Worm (Caenorhabditis elegans): Measurements from ENCODE around the gene aqp-1.

- TF ChIP-seq nhr-11 (tag; optimal IDR thresholded peaks at IDR 0.05) (no peak), pqm-1 (tag; optimal IDR thresholded peaks at IDR 0.05) (peak; percentile 8), skn-1 (tag; optimal IDR thresholded peaks at IDR 0.05) (no peak), nhr-25 (tag; optimal IDR thresholded peaks at IDR 0.05) (no peak), ceh-9 (tag; optimal IDR thresholded peaks at IDR 0.05) (no peak), nhr-12 (tag; optimal IDR thresholded peaks at IDR 0.05) (no peak), lin-39 (tag; optimal IDR thresholded peaks at IDR 0.05) (no peak), elt-1 (tag; optimal IDR thresholded peaks at IDR 0.05) (no peak), lin-15B (tag; optimal IDR thresholded peaks at IDR 0.05) (no peak), unc-39 (tag; optimal IDR thresholded peaks at IDR 0.05) (no peak), unc-62 (GFP tag; optimal IDR thresholded peaks at IDR 0.05) (no peak), fkh-10 (GFP tag; optimal IDR thresholded peaks at IDR 0.05) (no peak), aly-2 (tag; optimal IDR thresholded peaks at IDR 0.05) (no peak), ztf-4 (tag; optimal IDR thresholded peaks at IDR 0.05) (no peak)
Observed at ce11 chrII:7197434-7197833, 40.7 kb downstream of the aqp-1 start.

Data from whole organism, L3 larva.